Fruit fly (Drosophila melanogaster) S2 (cell line): ENCODE data around the gene homer.

Source experiments
- CG8478 ChIP-seq: fragments of >200 bp; optimal IDR thresholded peaks from 2 replicates; lab custom pipeline; 2018
- CTCF ChIP-seq, 2 experiments: fragments of >200 bp; optimal IDR thresholded peaks; 2 replicates each; lab custom pipeline; 2018

homer gene

DNA sequence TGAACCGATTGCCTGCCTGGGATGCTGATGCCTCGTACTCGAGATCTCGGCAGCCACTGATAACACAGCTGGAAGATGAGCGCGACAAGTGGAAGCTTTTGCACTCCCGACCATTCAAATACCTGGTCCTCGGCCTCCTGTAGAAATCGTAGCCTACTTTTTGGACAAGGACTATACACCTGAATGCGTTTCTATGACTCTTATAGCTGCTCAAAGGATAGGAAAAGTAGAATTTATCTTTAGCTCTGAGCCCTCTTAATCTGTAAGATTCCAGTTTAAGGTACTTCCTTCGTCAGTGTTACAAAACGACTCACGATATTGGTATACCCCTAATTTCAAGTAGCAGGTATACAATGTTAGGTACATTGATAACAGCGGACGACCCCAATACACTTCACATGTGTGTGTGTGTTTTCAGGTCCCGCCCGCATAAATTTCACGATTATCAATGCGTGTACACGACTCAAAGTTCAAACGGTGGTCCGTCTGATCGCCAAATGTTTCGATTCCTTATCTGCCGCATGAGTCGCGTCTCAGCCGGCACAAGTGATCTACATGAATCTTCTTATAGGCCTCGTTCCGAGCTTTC is 6.9 kb downstream of the homer start, which contains the start of gene AkhR:
Gene AkhR (minus strand): TSS at position 5 of the 589 bp plus-strand sequence.
- TF ChIP-seq CG8478 (no peak), CTCF (optimal IDR thresholded peaks at IDR 0.05; lab: Kevin White, UChicago) (no peak)

dm6 chr2L:6708997-6709662 is 14.0 kb downstream of the homer start, which contains the start of gene Tsp:
Gene Tsp, minus strand, starts transcription at chr2L:6709086.
- TF ChIP-seq CG8478 (no peak), CTCF (optimal IDR thresholded peaks at IDR 0.05; lab: Kevin White, UChicago) (no peak)

dm6 chr2L:6706368-6706919 is 16.7 kb downstream of the homer start:
- TF ChIP-seq CTCF (optimal IDR thresholded peaks at IDR 0.05; lab: Kevin White, UChicago) (no peak), CG8478 (no peak)

dm6 chr2L:6705081-6705480 is 18.1 kb downstream of the homer start:
- TF ChIP-seq CG8478 (no peak), CTCF (optimal IDR thresholded peaks at IDR 0.05; lab: Kevin White, UChicago) (no peak)

dm6 chr2L:6701409-6702199 is 21.6 kb downstream of the homer start:
- TF ChIP-seq CTCF (optimal IDR thresholded peaks at IDR 0.05; lab: Kevin White, UChicago) (no peak), CG8478 (no peak)

DNA sequence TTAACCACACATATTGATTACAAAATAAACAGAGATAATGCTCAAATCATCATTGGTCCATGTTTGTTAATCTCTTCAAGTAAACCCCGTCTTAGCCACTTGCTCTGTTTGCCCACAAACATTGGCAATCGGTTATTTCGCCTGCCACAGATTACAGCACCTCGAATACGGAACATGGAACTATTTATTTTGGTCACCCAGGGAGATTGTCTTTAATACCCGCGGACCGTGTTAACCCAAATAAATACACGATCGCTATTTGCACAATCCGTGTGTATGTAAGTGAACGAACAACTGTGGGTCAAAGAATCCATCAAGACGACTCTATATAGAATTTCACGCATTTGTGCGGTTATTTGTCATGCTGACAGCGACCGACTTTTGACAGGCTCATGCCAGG is 22.4 kb downstream of the homer start:
- TF ChIP-seq CG8478 (no peak), CTCF (optimal IDR thresholded peaks at IDR 0.05; lab: Kevin White, UChicago) (no peak)

DNA sequence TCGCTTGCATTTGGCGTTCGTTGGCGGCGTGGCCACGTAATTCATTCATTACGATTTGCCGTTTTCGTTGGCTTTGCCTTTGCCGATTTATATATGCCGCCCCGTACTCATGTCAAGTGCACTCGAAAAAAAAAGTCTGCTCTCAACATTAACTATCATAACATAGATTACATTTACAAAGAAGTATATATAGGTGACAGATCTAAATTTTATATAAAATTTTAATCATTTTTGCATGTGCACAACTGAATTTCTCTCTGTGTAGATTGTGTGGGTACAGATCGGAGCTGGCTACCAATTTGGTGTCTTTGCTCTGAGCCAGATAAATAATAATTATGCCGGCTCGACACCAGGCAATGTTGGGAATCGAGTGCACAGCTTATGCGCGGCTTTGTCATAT is 24.8 kb downstream of the homer start:
- no peak for TF ChIP-seq CG8478
- TF ChIP-seq CTCF (optimal IDR thresholded peaks at IDR 0.05; lab: Kevin White, UChicago): no peak

DNA sequence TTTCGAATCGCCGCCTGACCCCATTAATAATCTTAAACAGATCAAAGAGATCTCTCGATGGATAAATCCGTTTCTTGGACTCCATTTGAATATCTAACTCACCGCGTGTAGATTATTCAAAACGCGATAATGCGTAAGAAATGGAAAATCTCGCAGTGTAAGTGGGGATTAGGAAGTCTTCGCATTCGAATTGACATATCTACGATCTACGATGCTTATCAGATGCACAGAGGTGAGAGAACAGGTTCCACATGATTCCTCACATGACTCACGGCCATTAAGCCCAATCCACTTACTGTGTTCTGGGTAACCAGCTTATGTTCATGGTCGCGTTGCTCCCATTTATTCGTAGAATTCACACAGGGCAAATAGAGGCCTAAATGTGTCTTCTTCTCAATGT is 26.9 kb downstream of the homer start:
- no peak for TF ChIP-seq CG8478
- TF ChIP-seq CTCF (optimal IDR thresholded peaks at IDR 0.05; lab: Kevin White, UChicago): no peak

DNA sequence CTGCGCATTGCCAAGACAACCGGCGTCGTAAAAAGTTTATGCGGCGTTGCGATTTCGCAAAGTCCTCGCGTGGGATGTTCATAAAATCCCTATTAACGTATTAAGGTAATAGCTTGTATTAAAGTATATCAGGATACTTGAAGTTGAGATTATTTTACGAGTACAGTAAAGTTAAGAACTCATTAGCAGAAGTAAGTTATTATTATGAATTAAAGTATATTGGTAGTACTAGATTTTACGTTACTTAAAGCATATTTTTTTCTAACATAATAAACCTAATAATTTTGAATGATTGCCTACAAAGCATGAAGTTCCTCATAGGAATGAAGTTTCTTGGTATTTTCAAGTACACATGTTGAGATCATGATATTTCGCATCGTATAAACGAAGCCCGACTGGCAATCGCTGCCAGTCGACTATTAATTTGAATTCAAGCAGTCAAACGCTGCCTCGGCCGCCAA is 29.3 kb downstream of the homer start:
- TF ChIP-seq CG8478 (no peak), CTCF (optimal IDR thresholded peaks at IDR 0.05; lab: Kevin White, UChicago) (no peak)

- TF ChIP-seq CG8478 (no peak), CTCF (optimal IDR thresholded peaks at IDR 0.05; lab: Kevin White, UChicago) (no peak)
Observed at dm6 chr2L:6692048-6692447, 31.1 kb downstream of the homer start.

DNA sequence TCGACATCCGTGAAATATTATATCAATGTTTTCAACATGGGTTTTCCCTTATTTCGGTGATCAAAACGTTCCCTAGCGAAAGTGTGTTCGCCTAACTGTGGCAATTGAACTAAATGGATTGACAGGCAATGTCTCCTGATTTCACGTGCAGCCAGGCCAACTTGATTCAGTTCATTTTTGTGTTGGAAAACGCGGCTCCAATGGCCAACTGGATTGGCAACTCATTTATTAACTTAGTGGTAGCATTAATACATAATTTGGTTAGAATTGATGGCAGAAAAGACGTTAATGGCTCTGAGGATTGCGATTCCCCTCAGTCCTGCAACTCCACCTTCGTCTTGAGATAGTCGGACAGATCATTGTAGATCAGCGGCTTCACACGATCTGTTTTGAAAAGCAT is 36.5 kb downstream of the homer start, which contains the start of gene CG11327:
Gene CG11327 (minus strand): TSS at position 101 of the 400 bp plus-strand sequence.
- TF ChIP-seq CG8478 (no peak), CTCF (optimal IDR thresholded peaks at IDR 0.05; lab: Kevin White, UChicago) (no peak)

DNA sequence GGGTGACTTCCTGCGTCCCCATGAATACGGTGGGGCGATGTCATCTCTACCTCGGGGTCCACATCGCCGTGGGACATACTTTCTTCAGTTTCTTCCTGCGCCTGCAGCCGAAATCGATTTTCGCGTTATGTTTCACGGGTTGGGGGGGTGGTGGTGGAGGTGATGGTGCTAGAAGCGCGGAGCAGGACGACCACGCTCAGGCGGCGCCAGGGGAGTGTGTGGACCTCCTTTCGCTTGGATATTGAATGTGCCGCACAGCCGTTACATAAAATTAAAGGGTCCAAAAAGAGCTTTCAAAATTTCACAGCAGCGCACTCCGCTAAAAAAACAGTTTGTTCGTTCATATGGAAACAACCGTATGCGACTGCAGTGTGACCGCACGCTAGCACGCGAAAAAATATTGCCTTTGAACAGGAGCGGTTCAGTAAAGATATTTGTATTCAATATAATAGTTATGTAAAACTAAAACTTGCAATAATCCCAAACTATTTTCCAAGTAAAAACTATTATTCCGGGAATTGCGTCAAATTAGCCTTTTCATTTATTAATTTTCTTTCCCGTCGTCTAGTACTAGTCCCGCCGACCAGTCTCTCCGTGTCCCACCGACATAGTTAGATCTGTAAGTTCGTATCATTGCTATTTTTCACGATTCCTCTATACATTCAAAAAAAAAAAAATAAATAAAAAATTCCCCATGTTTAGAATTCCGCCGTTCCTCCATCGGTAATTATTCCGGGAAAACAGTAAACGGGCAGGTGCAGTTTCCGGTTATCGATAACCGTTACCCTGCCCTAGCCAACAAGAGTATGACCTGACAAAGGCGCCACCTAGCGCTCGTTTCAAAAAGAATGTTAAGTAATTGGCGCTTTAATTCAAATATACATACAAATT is 38.9 kb downstream of the homer start, which contains the start of gene Nhe3:
Gene Nhe3 (minus strand): TSS at position 373 of the 891 bp plus-strand sequence.
- peak; percentile 89 to 92 for TF ChIP-seq CTCF (optimal IDR thresholded peaks at IDR 0.05; lab: Kevin White, UChicago)
- TF ChIP-seq CG8478: no peak

- TF ChIP-seq CTCF (optimal IDR thresholded peaks at IDR 0.05; lab: Kevin White, UChicago): no peak
- no peak for TF ChIP-seq CG8478
Observed at dm6 chr2L:6682909-6683308, 40.2 kb downstream of the homer start.

dm6 chr2L:6677453-6677852 is 45.7 kb downstream of the homer start, which contains the start of gene Nse1:
Gene Nse1, minus strand, starts transcription at chr2L:6677625.
- TF ChIP-seq CTCF (optimal IDR thresholded peaks at IDR 0.05; lab: Kevin White, UChicago): no peak
- TF ChIP-seq CG8478: no peak
